Worm (Caenorhabditis elegans) whole organism, L1 larva: Measurements from ENCODE around the gene irld-50.

Source experiments
- fkh-8 ChIP-seq: sonication (generic microtip); optimal IDR thresholded peaks from 2 replicates; lab custom pipeline; 2016; ENCODE audit warnings: mild to moderate bottlenecking, missing genetic modification characterization, missing compliant biosample characterization
- lin-39 ChIP-seq: fragments of 150-350 bp; optimal IDR thresholded peaks from 2 replicates; lab custom pipeline; 2014; ENCODE audit warnings: missing biosample characterization, missing genetic modification reagents, missing genetic modification characterization
- nhr-12 ChIP-seq: sonication (generic microtip); optimal IDR thresholded peaks from 2 replicates; lab custom pipeline; 2017; ENCODE audit warnings: missing biosample characterization, missing genetic modification characterization
- rnt-1 ChIP-seq: sonication (generic microtip); optimal IDR thresholded peaks from 2 replicates; lab custom pipeline; 2016; ENCODE audit warnings: mild to moderate bottlenecking, missing genetic modification characterization, moderate library complexity, missing compliant biosample characterization
- skn-1 ChIP-seq: fragments of 150-350 bp; optimal IDR thresholded peaks from 2 replicates; lab custom pipeline; 2014; ENCODE audit warnings: missing biosample characterization, missing genetic modification characterization
- snpc-4 ChIP-seq: fragments of 150-350 bp; optimal IDR thresholded peaks from 2 replicates; lab custom pipeline; 2014; ENCODE audit warnings: missing biosample characterization, missing genetic modification characterization
- tbx-2 ChIP-seq: sonication (generic microtip); optimal IDR thresholded peaks from 2 replicates; lab custom pipeline; 2016; ENCODE audit warnings: missing genetic modification characterization, missing compliant biosample characterization
- unc-130 ChIP-seq: fragments of 150-350 bp; optimal IDR thresholded peaks from 2 replicates; lab custom pipeline; 2017; ENCODE audit warnings: missing biosample characterization, missing genetic modification characterization, inconsistent platforms

ce11 chrII:2967064-2967463 lies 23.2 kb upstream of the irld-50 start:
- TF ChIP-seq skn-1 (tag; lab: Kevin White, UChicago) (no peak), fkh-8 (tag; lab: Kevin White, UChicago) (no peak), tbx-2 (tag; lab: Kevin White, UChicago) (peak; percentile 37), snpc-4 (no peak), unc-130 (tag; lab: Kevin White, UChicago) (no peak), lin-39 (tag; lab: Kevin White, UChicago) (no peak), rnt-1 (no peak), nhr-12 (no peak)
